Worm (Caenorhabditis elegans): ENCODE results near the gene flp-34.

The flp-34 gene

DNA sequence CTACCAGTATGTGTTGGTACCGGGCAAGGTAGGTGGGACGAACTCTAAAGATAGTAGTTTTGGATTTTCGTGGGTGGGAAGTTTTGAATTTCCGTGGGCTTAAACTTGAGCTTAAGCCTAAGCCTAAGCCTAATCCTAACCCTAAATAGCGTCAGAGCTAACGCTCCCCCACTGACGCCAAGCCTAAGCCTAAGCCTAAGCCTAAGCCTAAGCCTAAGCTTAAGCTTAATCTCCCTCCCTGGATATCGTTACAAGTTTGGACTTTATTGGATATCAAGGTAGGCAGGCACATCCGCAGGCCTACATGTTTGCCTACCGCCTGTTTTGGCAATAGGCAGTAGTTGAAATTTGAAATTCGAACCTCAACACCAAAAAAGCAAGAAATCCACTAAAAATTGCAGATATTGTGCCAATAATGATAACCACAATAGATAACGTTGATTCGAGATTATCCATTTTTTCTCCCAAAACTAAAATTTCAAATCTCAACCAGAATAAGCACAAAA, 19.4 kb upstream of the flp-34 start, which contains the start of gene K10C9.4:
K10C9.4 (minus strand) TSS at position 456 of the 506 bp plus-strand sequence.
- TF ChIP-seq ceh-36 (tag; optimal IDR thresholded peaks at IDR 0.05) (peak; percentile 77), scrt-1 (GFP tag; IDR thresholded peaks at IDR 0.05) (no peak), sea-1 (GFP tag; conservative IDR thresholded peaks at IDR 0.05) (no peak)

ce11 chrV:1051651-1052050, 18.4 kb upstream of the flp-34 start:
- TF ChIP-seq F13C5.2 (tag; optimal IDR thresholded peaks at IDR 0.05) (no peak), scrt-1 (GFP tag; IDR thresholded peaks at IDR 0.05) (no peak), sea-1 (GFP tag; conservative IDR thresholded peaks at IDR 0.05) (no peak), tbx-11 (GFP tag; IDR thresholded peaks at IDR 0.05) (no peak), hnd-1 (tag; optimal IDR thresholded peaks at IDR 0.05) (no peak)

DNA sequence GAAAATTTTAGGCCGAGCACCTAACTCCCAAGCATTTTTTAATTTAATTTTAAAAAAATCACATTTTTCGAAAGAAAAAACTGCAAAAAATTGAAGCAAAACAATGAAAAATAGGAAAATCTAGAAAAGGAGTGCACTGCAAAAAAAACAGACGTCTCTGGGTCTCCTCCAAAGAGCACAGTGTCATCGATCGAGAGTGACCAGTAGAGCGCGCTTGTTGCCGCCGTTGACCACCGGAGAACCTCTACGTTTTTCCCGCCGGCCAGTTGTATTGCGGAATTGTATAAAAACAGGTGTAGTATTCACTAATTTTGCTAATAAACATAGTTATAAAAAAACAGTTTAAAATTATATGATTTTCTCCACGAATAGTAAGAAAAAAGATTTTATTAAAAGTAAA, 16.1 kb upstream of the flp-34 start:
- TF ChIP-seq flt-1 (GFP tag; IDR thresholded peaks at IDR 0.05) (no peak), tra-4 (tag; optimal IDR thresholded peaks at IDR 0.05) (no peak), ama-1 (optimal IDR thresholded peaks at IDR 0.05) (no peak)

ce11 chrV:1048482-1048881, 15.3 kb upstream of the flp-34 start, which contains the start of gene nra-4:
Gene nra-4 (minus strand): TSS chrV:1048582.
- no peak for TF ChIP-seq ets-7 (tag; optimal IDR thresholded peaks at IDR 0.05)
- TF ChIP-seq hnd-1 (tag; optimal IDR thresholded peaks at IDR 0.05) = no peak

ce11 chrV:1047251-1047650, 14.0 kb upstream of the flp-34 start:
- TF ChIP-seq tbx-37 (GFP tag; conservative IDR thresholded peaks at IDR 0.05) (no peak), hmbx-1 (tag; optimal IDR thresholded peaks at IDR 0.05) (no peak), scrt-1 (GFP tag; IDR thresholded peaks at IDR 0.05) (no peak), pes-1 (GFP tag; IDR thresholded peaks at IDR 0.05) (no peak), sea-1 (GFP tag; conservative IDR thresholded peaks at IDR 0.05) (no peak), aly-1 (tag; optimal IDR thresholded peaks at IDR 0.05) (no peak), flt-1 (GFP tag; IDR thresholded peaks at IDR 0.05) (no peak), ets-7 (tag; optimal IDR thresholded peaks at IDR 0.05) (no peak), hnd-1 (tag; optimal IDR thresholded peaks at IDR 0.05) (no peak), B0310.2 (tag; optimal IDR thresholded peaks at IDR 0.05) (no peak), hmg-4 (GFP tag; optimal IDR thresholded peaks at IDR 0.05) (no peak), tra-4 (tag; optimal IDR thresholded peaks at IDR 0.05) (no peak), ceh-13 (GFP tag; optimal IDR thresholded peaks at IDR 0.05) (no peak), ama-1 (optimal IDR thresholded peaks at IDR 0.05) (no peak)

DNA sequence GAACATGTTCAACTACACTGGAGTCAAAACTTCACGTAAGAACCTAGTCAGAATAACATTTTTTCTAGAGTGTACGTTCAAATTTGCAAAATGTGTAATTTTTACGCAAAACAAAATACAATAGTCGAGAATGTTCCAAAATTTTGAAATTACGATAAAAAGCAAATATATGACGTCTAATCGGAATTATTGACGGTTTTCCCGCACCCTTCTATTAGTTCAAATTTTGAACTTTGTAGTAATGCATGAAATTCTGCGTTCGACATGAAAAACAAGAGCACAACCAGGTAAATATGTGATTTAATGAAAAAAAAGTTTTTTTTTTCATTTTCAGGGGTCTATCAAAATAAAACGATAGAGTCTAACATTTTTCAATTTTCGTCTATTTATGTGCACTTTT, 4.9 kb upstream of the flp-34 start:
- TF ChIP-seq ceh-13 (GFP tag; optimal IDR thresholded peaks at IDR 0.05) (no peak), hnd-1 (tag; optimal IDR thresholded peaks at IDR 0.05) (no peak), hmbx-1 (tag; optimal IDR thresholded peaks at IDR 0.05) (no peak), tra-4 (tag; optimal IDR thresholded peaks at IDR 0.05) (no peak), ceh-36 (tag; optimal IDR thresholded peaks at IDR 0.05) (no peak), scrt-1 (GFP tag; IDR thresholded peaks at IDR 0.05) (no peak), F13C5.2 (tag; optimal IDR thresholded peaks at IDR 0.05) (no peak), aly-1 (tag; optimal IDR thresholded peaks at IDR 0.05) (no peak), hmg-4 (GFP tag; optimal IDR thresholded peaks at IDR 0.05) (no peak), tbx-11 (GFP tag; IDR thresholded peaks at IDR 0.05) (no peak), ama-1 (optimal IDR thresholded peaks at IDR 0.05) (no peak), pes-1 (GFP tag; IDR thresholded peaks at IDR 0.05) (no peak), B0310.2 (tag; optimal IDR thresholded peaks at IDR 0.05) (no peak), sea-1 (GFP tag; conservative IDR thresholded peaks at IDR 0.05) (no peak), flt-1 (GFP tag; IDR thresholded peaks at IDR 0.05) (no peak), tbx-37 (GFP tag; conservative IDR thresholded peaks at IDR 0.05) (no peak), ets-7 (tag; optimal IDR thresholded peaks at IDR 0.05) (no peak)

DNA sequence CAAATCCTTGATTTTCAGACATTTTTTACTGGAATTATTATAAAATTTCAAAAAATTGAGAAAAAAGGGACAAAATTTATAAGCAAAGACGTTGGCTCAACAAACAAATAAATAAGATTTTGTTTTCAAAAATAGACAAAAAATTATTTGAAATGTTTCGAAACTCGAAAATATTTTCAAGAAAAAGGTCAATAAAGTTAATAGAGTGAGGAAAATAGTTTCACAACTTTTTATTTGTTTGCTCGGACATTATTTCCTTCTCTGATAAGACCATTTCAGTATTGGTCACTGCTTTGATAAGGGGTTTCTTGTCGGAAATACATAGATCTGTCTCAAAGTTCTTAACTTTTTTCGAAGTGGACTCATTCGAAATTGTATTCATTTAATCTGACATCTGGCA, 6.2 kb downstream of the flp-34 start, which contains the start of gene R09A1.3:
R09A1.3 (minus strand) TSS at position 31 of the 400 bp plus-strand sequence.
- no peak for TF ChIP-seq ets-7 (tag; optimal IDR thresholded peaks at IDR 0.05)
- no peak for TF ChIP-seq hmbx-1 (tag; optimal IDR thresholded peaks at IDR 0.05)
- no peak for TF ChIP-seq F13C5.2 (tag; optimal IDR thresholded peaks at IDR 0.05)
- no peak for TF ChIP-seq tbx-37 (GFP tag; conservative IDR thresholded peaks at IDR 0.05)
- no peak for TF ChIP-seq tbx-11 (GFP tag; IDR thresholded peaks at IDR 0.05)
- no peak for TF ChIP-seq hnd-1 (tag; optimal IDR thresholded peaks at IDR 0.05)
- no peak for TF ChIP-seq hmg-4 (GFP tag; optimal IDR thresholded peaks at IDR 0.05)
- TF ChIP-seq tra-4 (tag; optimal IDR thresholded peaks at IDR 0.05) = no peak

- no peak for TF ChIP-seq hmg-4 (GFP tag; optimal IDR thresholded peaks at IDR 0.05)
- no peak for TF ChIP-seq F13C5.2 (tag; optimal IDR thresholded peaks at IDR 0.05)
- TF ChIP-seq scrt-1 (GFP tag; IDR thresholded peaks at IDR 0.05) = no peak
- TF ChIP-seq ceh-13 (GFP tag; optimal IDR thresholded peaks at IDR 0.05) = no peak
- TF ChIP-seq tbx-11 (GFP tag; IDR thresholded peaks at IDR 0.05) = no peak
- no peak for TF ChIP-seq B0310.2 (tag; optimal IDR thresholded peaks at IDR 0.05)
- TF ChIP-seq hnd-1 (tag; optimal IDR thresholded peaks at IDR 0.05) = no peak
- TF ChIP-seq ceh-36 (tag; optimal IDR thresholded peaks at IDR 0.05) = no peak
- TF ChIP-seq tbx-37 (GFP tag; conservative IDR thresholded peaks at IDR 0.05) = no peak
- no peak for TF ChIP-seq flt-1 (GFP tag; IDR thresholded peaks at IDR 0.05)
- TF ChIP-seq tra-4 (tag; optimal IDR thresholded peaks at IDR 0.05) = no peak
- TF ChIP-seq ets-7 (tag; optimal IDR thresholded peaks at IDR 0.05) = no peak
- no peak for TF ChIP-seq ama-1 (optimal IDR thresholded peaks at IDR 0.05)
- TF ChIP-seq aly-1 (tag; optimal IDR thresholded peaks at IDR 0.05) = no peak
- no peak for TF ChIP-seq pes-1 (GFP tag; IDR thresholded peaks at IDR 0.05)
- no peak for TF ChIP-seq sea-1 (GFP tag; conservative IDR thresholded peaks at IDR 0.05)
- TF ChIP-seq hmbx-1 (tag; optimal IDR thresholded peaks at IDR 0.05) = no peak
These were observed 9.8 kb downstream of the flp-34 start, which contains the start of gene pei-2 for ce11 chrV:1023367-1023766. Gene pei-2 (minus strand): TSS chrV:1023467.

Data from whole organism, early embryonic.